Worm (Caenorhabditis elegans): ENCODE results near the gene T16A1.10.

ce11 chrII:2122762-2123161 is 30.9 kb upstream of the T16A1.10 start:
- TF ChIP-seq elt-3 (tag; optimal IDR thresholded peaks at IDR 0.05) (no peak), jun-1 (tag; optimal IDR thresholded peaks at IDR 0.05) (no peak), ceh-82 (tag; optimal IDR thresholded peaks at IDR 0.05) (no peak), nhr-76 (tag; optimal IDR thresholded peaks at IDR 0.05) (no peak)
